Worm (Caenorhabditis elegans) whole organism, L4 larva: ENCODE data around the gene bath-42.
A peak's percentile ranks its signal among the peaks of the same experiment; 100 is the strongest.

Source experiments
- D1046.2 ChIP-seq: fragments of 200-800 bp; sonication (Bioruptor generic); IDR thresholded peaks from 2 replicates; pipeline ENCODE4 v1.3.6; 2022; ENCODE audit warnings: missing genetic modification characterization, missing compliant biosample characterization
- F49E8.2 ChIP-seq: sonication (generic microtip); optimal IDR thresholded peaks from 2 replicates; lab custom pipeline; 2016; ENCODE audit warnings: missing compliant biosample characterization, mild to moderate bottlenecking, missing genetic modification characterization, borderline replicate concordance
- ZK337.2 ChIP-seq: fragments of 200-800 bp; sonication (Bioruptor generic); IDR thresholded peaks from 2 replicates; pipeline ENCODE4 v1.3.6; 2022; ENCODE audit warnings: missing genetic modification reagents, missing genetic modification characterization, missing compliant biosample characterization
- aha-1 ChIP-seq: fragments of 150-350 bp; peaks from one replicate; lab custom pipeline; 2014; ENCODE audit warnings: missing biosample characterization, missing genetic modification characterization
- ama-1 ChIP-seq: fragments of 150-350 bp; optimal IDR thresholded peaks from 2 replicates; lab custom pipeline; 2014; ENCODE audit warnings: inconsistent platforms, mixed read lengths
- ceh-20 ChIP-seq: fragments of 200-800 bp; sonication (Bioruptor generic); IDR thresholded peaks from 2 replicates; pipeline ENCODE4 v1.3.6; 2022; ENCODE audit warnings: missing genetic modification reagents, missing genetic modification characterization, missing compliant biosample characterization
- ceh-28 ChIP-seq: fragments of 150-350 bp; optimal IDR thresholded peaks from 2 replicates; lab custom pipeline; 2014; ENCODE audit warnings: missing biosample characterization, missing genetic modification reagents, missing genetic modification characterization
- ceh-44 ChIP-seq: fragments of 200-800 bp; sonication (Bioruptor generic); IDR thresholded peaks from 2 replicates; pipeline ENCODE4 v1.3.6; 2022; ENCODE audit warnings: missing genetic modification reagents, missing genetic modification characterization, missing compliant biosample characterization
- ceh-62 ChIP-seq: sonication (generic microtip); optimal IDR thresholded peaks from 2 replicates; lab custom pipeline; 2017; ENCODE audit warnings: missing biosample characterization, missing genetic modification characterization
- ceh-82 ChIP-seq: sonication (generic microtip); optimal IDR thresholded peaks from 2 replicates; lab custom pipeline; 2017; ENCODE audit warnings: missing biosample characterization, missing genetic modification characterization
- cey-2 ChIP-seq: sonication (generic microtip); optimal IDR thresholded peaks from 3 replicates; lab custom pipeline; 2017; ENCODE audit warnings: missing genetic modification characterization, mild to moderate bottlenecking, missing compliant biosample characterization, antibody characterized with exemption, borderline replicate concordance; ENCODE audit not compliant: insufficient read depth
- daf-16 ChIP-seq, 3 experiments: sonication (generic microtip); optimal IDR thresholded peaks; 2 replicates each; lab custom pipeline; 2016 to 2017; ENCODE audit warnings: missing genetic modification characterization in 3 of 3, missing genetic modification reagents in 3 of 3, mild to moderate bottlenecking in 2 of 3, missing compliant biosample characterization in 2 of 3, missing biosample characterization in 1 of 3, moderate library complexity in 1 of 3
- daf-8 ChIP-seq: fragments of 200-800 bp; sonication (Bioruptor generic); IDR thresholded peaks from 2 replicates; pipeline ENCODE4 v1.3.6; 2022; ENCODE audit warnings: missing genetic modification characterization, missing compliant biosample characterization
- egl-27 ChIP-seq: sonication (generic microtip); optimal IDR thresholded peaks from 3 replicates; lab custom pipeline; 2017; ENCODE audit warnings: missing biosample characterization, missing genetic modification reagents, missing genetic modification characterization
- gei-8 ChIP-seq: fragments of 200-800 bp; sonication (Bioruptor generic); optimal IDR thresholded peaks from 2 replicates; lab custom pipeline; 2018; ENCODE audit warnings: mild to moderate bottlenecking, missing genetic modification characterization, missing compliant biosample characterization
- hlh-30 ChIP-seq: sonication (generic microtip); optimal IDR thresholded peaks from 2 replicates; lab custom pipeline; 2017; ENCODE audit warnings: antibody characterized with exemption, mild to moderate bottlenecking, missing genetic modification characterization, missing compliant biosample characterization; ENCODE audit not compliant: insufficient read depth
- lin-1 ChIP-seq: fragments of 200-800 bp; sonication (Bioruptor generic); IDR thresholded peaks from 2 replicates; pipeline ENCODE4 v1.3.6; 2022; ENCODE audit warnings: missing genetic modification reagents, missing genetic modification characterization, missing compliant biosample characterization
- lin-13 ChIP-seq: fragments of 150-350 bp; optimal IDR thresholded peaks from 2 replicates; lab custom pipeline; 2014; ENCODE audit warnings: missing biosample characterization, missing genetic modification reagents, missing genetic modification characterization
- lir-3 ChIP-seq: sonication (generic microtip); optimal IDR thresholded peaks from 2 replicates; lab custom pipeline; 2016; ENCODE audit warnings: mild to moderate bottlenecking, missing genetic modification characterization, missing compliant biosample characterization
- mes-2 ChIP-seq: sonication (generic microtip); optimal IDR thresholded peaks from 2 replicates; lab custom pipeline; 2016; ENCODE audit warnings: missing genotype, mild to moderate bottlenecking, missing genetic modification characterization, missing compliant biosample characterization; ENCODE audit not compliant: poor library complexity, severe bottlenecking
- mxl-2 ChIP-seq: fragments of 200-800 bp; sonication (Bioruptor generic); conservative IDR thresholded peaks from 2 replicates; pipeline ENCODE4 v1.3.6; 2022; ENCODE audit warnings: missing genetic modification reagents, missing genetic modification characterization, missing compliant biosample characterization
- mxl-3 ChIP-seq: fragments of 200-800 bp; sonication (Bioruptor generic); optimal IDR thresholded peaks from 2 replicates; lab custom pipeline; 2018; ENCODE audit warnings: mild to moderate bottlenecking, missing genetic modification characterization, missing compliant biosample characterization
- nhr-10 ChIP-seq: fragments of 150-350 bp; optimal IDR thresholded peaks from 2 replicates; lab custom pipeline; 2014; ENCODE audit warnings: missing biosample characterization, missing genetic modification characterization
- nhr-102 ChIP-seq: sonication (generic microtip); optimal IDR thresholded peaks from 2 replicates; lab custom pipeline; 2016; ENCODE audit warnings: mild to moderate bottlenecking, missing genetic modification characterization, moderate library complexity, missing compliant biosample characterization
- nhr-237 ChIP-seq: sonication (generic microtip); optimal IDR thresholded peaks from 2 replicates; lab custom pipeline; 2017; ENCODE audit warnings: missing biosample characterization, missing genetic modification characterization
- nhr-25 ChIP-seq: sonication (generic microtip); optimal IDR thresholded peaks from 2 replicates; lab custom pipeline; 2017; ENCODE audit warnings: missing genetic modification characterization, mild to moderate bottlenecking, missing compliant biosample characterization, antibody characterized with exemption, moderate library complexity, borderline replicate concordance; ENCODE audit not compliant: insufficient read depth
- nhr-28 ChIP-seq: fragments of 150-350 bp; optimal IDR thresholded peaks from 2 replicates; lab custom pipeline; 2014; ENCODE audit warnings: missing biosample characterization, missing genetic modification characterization
- php-3 ChIP-seq: fragments of 200-800 bp; sonication (Bioruptor generic); IDR thresholded peaks from 2 replicates; pipeline ENCODE4 v1.3.6; 2022; ENCODE audit warnings: missing genetic modification reagents, missing genetic modification characterization, missing compliant biosample characterization
- pqm-1 ChIP-seq: sonication (generic microtip); optimal IDR thresholded peaks from 2 replicates; lab custom pipeline; 2017; ENCODE audit warnings: missing biosample characterization, missing genetic modification characterization
- snpc-4 ChIP-seq: fragments of 150-350 bp; optimal IDR thresholded peaks from 2 replicates; lab custom pipeline; 2014; ENCODE audit warnings: missing biosample characterization, missing genetic modification characterization
- spr-1 ChIP-seq: sonication (generic microtip); optimal IDR thresholded peaks from 2 replicates; lab custom pipeline; 2016; ENCODE audit warnings: mild to moderate bottlenecking, missing genetic modification characterization, missing compliant biosample characterization
- unc-62 ChIP-seq, 3 experiments: fragments of 150-350 bp in 1 of 3; sonication (generic microtip); optimal IDR thresholded peaks in 2 of 3; peaks in 1 of 3; 1 replicate in 1 of 3; 2 replicates in 2 of 3; lab custom pipeline; 2014 to 2017; ENCODE audit warnings: missing biosample characterization in 3 of 3, missing genetic modification characterization in 3 of 3, missing genetic modification reagents in 3 of 3, missing genotype in 1 of 3
- vab-7 ChIP-seq: fragments of 200-800 bp; sonication (Bioruptor generic); IDR thresholded peaks from 2 replicates; pipeline ENCODE4 v1.3.6; 2022; ENCODE audit warnings: missing genetic modification reagents, missing genetic modification characterization, missing compliant biosample characterization
- zfp-3 ChIP-seq: fragments of 200-800 bp; sonication (Bioruptor generic); conservative IDR thresholded peaks from 2 replicates; pipeline ENCODE4 v1.3.6; 2022; ENCODE audit warnings: missing genetic modification reagents, missing genetic modification characterization, missing compliant biosample characterization
- zip-2 ChIP-seq: fragments of 150-350 bp; optimal IDR thresholded peaks from 2 replicates; lab custom pipeline; 2014; ENCODE audit warnings: missing biosample characterization, missing genetic modification characterization

bath-42 gene

ce11 chrIII:8163283-8163682 lies at the start of gene bath-42:
bath-42 (minus strand) TSS chrIII:8163383.
- TF ChIP-seq F49E8.2 (tag; lab: Kevin White, UChicago) (no peak), gei-8 (GFP tag; lab: Kevin White, UChicago) (no peak), nhr-102 (no peak), zip-2 (tag; lab: Kevin White, UChicago) (no peak), zfp-3 (GFP tag; lab: Robert Waterston, UW) (no peak), ceh-82 (tag; lab: Kevin White, UChicago) (no peak), ceh-44 (no peak), vab-7 (no peak), nhr-28 (tag; lab: Kevin White, UChicago) (no peak), mxl-2 (GFP tag; lab: Robert Waterston, UW) (no peak), ama-1 (no peak), ZK337.2 (GFP tag; lab: Robert Waterston, UW) (no peak), hlh-30 (tag; lab: Kevin White, UChicago) (no peak), nhr-237 (tag; lab: Kevin White, UChicago) (no peak), nhr-10 (tag; lab: Kevin White, UChicago) (no peak), ceh-20 (GFP tag; lab: Robert Waterston, UW) (no peak), pqm-1 (tag; lab: Kevin White, UChicago) (no peak), spr-1 (tag; lab: Kevin White, UChicago) (no peak), lir-3 (tag; lab: Kevin White, UChicago) (no peak)

ce11 chrIII:8211562-8211961 lies 48.4 kb upstream of the bath-42 start:
- TF ChIP-seq unc-62 (GFP tag; optimal IDR thresholded peaks at IDR 0.05 in 1 of 2; lab: Kevin White, UChicago) (peak in 1 of 2 experiments; percentile 59), unc-62 (tag; optimal IDR thresholded peaks at IDR 0.05; lab: Kevin White, UChicago) (no peak), aha-1 (tag; lab: Kevin White, UChicago) (peak; percentile 29), lin-1 (GFP tag; lab: Robert Waterston, UW) (no peak), mxl-3 (GFP tag; lab: Kevin White, UChicago) (no peak)
- TF ChIP-seq, all 104 proteins: peak for 2

ce11 chrIII:8209775-8210174 lies 46.6 kb upstream of the bath-42 start, which contains the start of gene C30A5.10:
C30A5.10 (minus strand) TSS chrIII:8209875.
- TF ChIP-seq ceh-28 (tag; lab: Kevin White, UChicago) (no peak), php-3 (GFP tag; lab: Robert Waterston, UW) (no peak), unc-62 (GFP tag; optimal IDR thresholded peaks at IDR 0.05 in 1 of 2; lab: Kevin White, UChicago) (peak in 1 of 2 experiments; percentile 16), unc-62 (tag; optimal IDR thresholded peaks at IDR 0.05; lab: Kevin White, UChicago) (no peak), ceh-44 (no peak), mes-2 (tag; lab: Kevin White, UChicago) (no peak)

- TF ChIP-seq ceh-44 (no peak), egl-27 (no peak), ceh-62 (tag; lab: Kevin White, UChicago) (no peak), nhr-25 (tag; lab: Kevin White, UChicago) (no peak), cey-2 (tag; lab: Kevin White, UChicago) (no peak), nhr-10 (tag; lab: Kevin White, UChicago) (no peak), zfp-3 (GFP tag; lab: Robert Waterston, UW) (no peak), daf-8 (no peak), D1046.2 (GFP tag; lab: Robert Waterston, UW) (no peak), snpc-4 (tag; lab: Kevin White, UChicago) (no peak), lir-3 (tag; lab: Kevin White, UChicago) (no peak), lin-13 (no peak), daf-16 (GFP tag; optimal IDR thresholded peaks at IDR 0.05; lab: Kevin White, UChicago) (no peak), daf-16 (tag; optimal IDR thresholded peaks at IDR 0.05; lab: Kevin White, UChicago) (no peak), pqm-1 (tag; lab: Kevin White, UChicago) (no peak)
These were observed 39.6 kb upstream of the bath-42 start, which contains the start of gene snb-5 for ce11 chrIII:8202754-8203153. snb-5 (plus strand) TSS chrIII:8203054.
